Worm (Caenorhabditis elegans) whole organism, L3 larva: ENCODE measurements around the gene C39E9.7.
A peak's percentile ranks its signal among the peaks of the same experiment; 100 is the strongest.

Experiments used
- R02D3.7 ChIP-seq: fragments of 150-350 bp; optimal IDR thresholded peaks from 2 replicates; lab custom pipeline; 2014; ENCODE audit warnings: missing biosample characterization, missing genetic modification characterization
- ZK546.5 ChIP-seq: sonication (generic microtip); optimal IDR thresholded peaks from 2 replicates; lab custom pipeline; 2017; ENCODE audit warnings: missing biosample characterization, missing genetic modification characterization
- aly-2 ChIP-seq: fragments of 150-350 bp; optimal IDR thresholded peaks from 2 replicates; lab custom pipeline; 2014; ENCODE audit warnings: missing biosample characterization, missing genetic modification characterization
- ama-1 ChIP-seq: fragments of 150-350 bp; optimal IDR thresholded peaks from 2 replicates; lab custom pipeline; 2018
- ceh-16 ChIP-seq: sonication (generic microtip); optimal IDR thresholded peaks from 2 replicates; lab custom pipeline; 2017; ENCODE audit warnings: missing biosample characterization, missing genetic modification characterization
- ceh-28 ChIP-seq: fragments of 150-350 bp; optimal IDR thresholded peaks from 2 replicates; lab custom pipeline; 2014; ENCODE audit warnings: missing biosample characterization, missing genetic modification reagents, missing genetic modification characterization
- ceh-82 ChIP-seq: fragments of 150-350 bp; optimal IDR thresholded peaks from 2 replicates; lab custom pipeline; 2014; ENCODE audit warnings: missing biosample characterization, missing genetic modification characterization
- ceh-9 ChIP-seq: sonication (generic microtip); optimal IDR thresholded peaks from 2 replicates; lab custom pipeline; 2018; ENCODE audit warnings: missing biosample characterization, missing genetic modification characterization
- daf-12 ChIP-seq: fragments of 150-350 bp; optimal IDR thresholded peaks from 2 replicates; lab custom pipeline; 2014; ENCODE audit warnings: missing biosample characterization, missing genetic modification reagents, missing genetic modification characterization
- egl-27 ChIP-seq: sonication (generic microtip); optimal IDR thresholded peaks from 4 replicates; lab custom pipeline; 2017; ENCODE audit warnings: missing biosample characterization, missing genetic modification reagents, missing genetic modification characterization
- egl-5 ChIP-seq: fragments of 150-350 bp; optimal IDR thresholded peaks from 2 replicates; lab custom pipeline; 2017; ENCODE audit warnings: missing biosample characterization, missing genetic modification reagents, missing genetic modification characterization, inconsistent platforms
- elt-1 ChIP-seq: fragments of 150-350 bp; optimal IDR thresholded peaks from 2 replicates; lab custom pipeline; 2014; ENCODE audit warnings: missing biosample characterization, missing genetic modification characterization
- elt-2 ChIP-seq: sonication (generic microtip); optimal IDR thresholded peaks from 2 replicates; lab custom pipeline; 2016; ENCODE audit warnings: missing genetic modification reagents, mild to moderate bottlenecking, missing genetic modification characterization, missing compliant biosample characterization
- elt-3 ChIP-seq, 3 experiments: fragments of 150-350 bp in 1 of 3; sonication (generic microtip) in 2 of 3; optimal IDR thresholded peaks; 2 replicates in 2 of 3; 4 replicates in 1 of 3; lab custom pipeline; 2014 to 2017; ENCODE audit warnings: missing biosample characterization in 3 of 3, missing genetic modification characterization in 3 of 3
- eor-1 ChIP-seq, 2 experiments: fragments of 150-350 bp; optimal IDR thresholded peaks; 2 replicates each; lab custom pipeline; 2014 to 2018; ENCODE audit warnings: missing biosample characterization in 2 of 2, missing genetic modification characterization in 2 of 2
- fkh-10 ChIP-seq: sonication (generic microtip); optimal IDR thresholded peaks from 2 replicates; lab custom pipeline; 2017; ENCODE audit warnings: missing biosample characterization, missing genetic modification reagents, missing genetic modification characterization
- fkh-2 ChIP-seq: fragments of 150-350 bp; optimal IDR thresholded peaks from 2 replicates; lab custom pipeline; 2014; ENCODE audit warnings: missing biosample characterization, missing genetic modification reagents, missing genetic modification characterization
- fos-1 ChIP-seq: fragments of 150-350 bp; optimal IDR thresholded peaks from 2 replicates; lab custom pipeline; 2014; ENCODE audit warnings: missing biosample characterization, missing genetic modification characterization
- hmg-11 ChIP-seq: sonication (generic microtip); optimal IDR thresholded peaks from 2 replicates; lab custom pipeline; 2016; ENCODE audit warnings: missing genetic modification characterization, missing compliant biosample characterization
- jun-1 ChIP-seq: fragments of 150-350 bp; optimal IDR thresholded peaks from 2 replicates; lab custom pipeline; 2014; ENCODE audit warnings: missing biosample characterization, missing genetic modification reagents, missing genetic modification characterization
- lin-15B ChIP-seq: fragments of 150-350 bp; optimal IDR thresholded peaks from 2 replicates; lab custom pipeline; 2014; ENCODE audit warnings: missing biosample characterization, missing genetic modification characterization
- lin-39 ChIP-seq: fragments of 150-350 bp; optimal IDR thresholded peaks from 2 replicates; lab custom pipeline; 2018; ENCODE audit warnings: missing biosample characterization, missing genetic modification reagents, missing genetic modification characterization
- lsy-12 ChIP-seq: sonication (generic microtip); optimal IDR thresholded peaks from 2 replicates; lab custom pipeline; 2016; ENCODE audit warnings: mild to moderate bottlenecking, missing genetic modification characterization, missing compliant biosample characterization
- mdl-1 ChIP-seq: fragments of 150-350 bp; optimal IDR thresholded peaks from 2 replicates; lab custom pipeline; 2014; ENCODE audit warnings: missing biosample characterization, missing genetic modification characterization
- mml-1 ChIP-seq: fragments of 150-350 bp; sonication (generic microtip); optimal IDR thresholded peaks from 3 replicates; lab custom pipeline; 2014; ENCODE audit warnings: missing biosample characterization, missing genetic modification characterization
- nfya-1 ChIP-seq: sonication (generic microtip); optimal IDR thresholded peaks from 2 replicates; lab custom pipeline; 2017; ENCODE audit warnings: missing genetic modification characterization, mild to moderate bottlenecking, missing compliant biosample characterization, antibody characterized with exemption, moderate library complexity; ENCODE audit not compliant: insufficient read depth
- nhr-11 ChIP-seq: fragments of 150-350 bp; optimal IDR thresholded peaks from 2 replicates; lab custom pipeline; 2014; ENCODE audit warnings: missing biosample characterization, missing genetic modification characterization
- nhr-12 ChIP-seq: fragments of 150-350 bp; optimal IDR thresholded peaks from 2 replicates; lab custom pipeline; 2014; ENCODE audit warnings: missing biosample characterization, missing genetic modification characterization
- nhr-23 ChIP-seq: fragments of 150-350 bp; optimal IDR thresholded peaks from 2 replicates; lab custom pipeline; 2014; ENCODE audit warnings: missing biosample characterization, missing genetic modification reagents, missing genetic modification characterization
- nhr-237 ChIP-seq: fragments of 150-350 bp; optimal IDR thresholded peaks from 2 replicates; lab custom pipeline; 2014; ENCODE audit warnings: missing biosample characterization, missing genetic modification characterization
- nhr-25 ChIP-seq: sonication (generic microtip); optimal IDR thresholded peaks from 2 replicates; lab custom pipeline; 2017; ENCODE audit warnings: missing biosample characterization, missing genetic modification characterization
- nhr-28 ChIP-seq: fragments of 150-350 bp; optimal IDR thresholded peaks from 2 replicates; lab custom pipeline; 2014; ENCODE audit warnings: missing biosample characterization, missing genetic modification characterization
- nhr-43 ChIP-seq: sonication (generic microtip); optimal IDR thresholded peaks from 2 replicates; lab custom pipeline; 2016; ENCODE audit warnings: mild to moderate bottlenecking, missing genetic modification characterization, missing compliant biosample characterization; ENCODE audit not compliant: poor library complexity, severe bottlenecking
- nhr-67 ChIP-seq: fragments of 150-350 bp; optimal IDR thresholded peaks from 2 replicates; lab custom pipeline; 2014; ENCODE audit warnings: missing biosample characterization, missing genetic modification characterization
- nhr-76 ChIP-seq: fragments of 150-350 bp; sonication (generic microtip); optimal IDR thresholded peaks from 5 replicates; lab custom pipeline; 2014; ENCODE audit warnings: missing biosample characterization, missing genetic modification characterization
- nhr-77 ChIP-seq: fragments of 150-350 bp; optimal IDR thresholded peaks from 2 replicates; lab custom pipeline; 2014; ENCODE audit warnings: missing biosample characterization, missing genetic modification characterization
- pha-4 ChIP-seq: fragments of 150-350 bp; optimal IDR thresholded peaks from 2 replicates; lab custom pipeline; 2014; ENCODE audit warnings: missing biosample characterization, missing genetic modification reagents, missing genetic modification characterization
- pqm-1 ChIP-seq: fragments of 150-350 bp; optimal IDR thresholded peaks from 2 replicates; lab custom pipeline; 2017; ENCODE audit warnings: missing biosample characterization, missing genetic modification characterization, inconsistent platforms
- sea-2 ChIP-seq: fragments of 150-350 bp; sonication (generic microtip); optimal IDR thresholded peaks from 4 replicates; lab custom pipeline; 2014; ENCODE audit warnings: missing biosample characterization, missing genetic modification reagents, missing genetic modification characterization
- skn-1 ChIP-seq: fragments of 150-350 bp; optimal IDR thresholded peaks from 2 replicates; lab custom pipeline; 2014; ENCODE audit warnings: missing biosample characterization, missing genetic modification characterization
- snpc-4 ChIP-seq: fragments of 150-350 bp; optimal IDR thresholded peaks from 2 replicates; lab custom pipeline; 2014; ENCODE audit warnings: missing biosample characterization, missing genetic modification characterization
- tbx-2 ChIP-seq: sonication (generic microtip); optimal IDR thresholded peaks from 2 replicates; lab custom pipeline; 2016; ENCODE audit warnings: mild to moderate bottlenecking, missing genetic modification characterization, missing compliant biosample characterization
- unc-39 ChIP-seq: sonication (generic microtip); optimal IDR thresholded peaks from 4 replicates; lab custom pipeline; 2017; ENCODE audit warnings: missing biosample characterization, missing genetic modification characterization
- unc-62 ChIP-seq: fragments of 150-350 bp; sonication (generic microtip); optimal IDR thresholded peaks from 4 replicates; lab custom pipeline; 2014; ENCODE audit warnings: missing biosample characterization, missing genetic modification reagents, missing genetic modification characterization
- zag-1 ChIP-seq: fragments of 150-350 bp; optimal IDR thresholded peaks from 2 replicates; lab custom pipeline; 2014; ENCODE audit warnings: missing biosample characterization, missing genetic modification characterization
- ztf-11 ChIP-seq: fragments of 150-350 bp; optimal IDR thresholded peaks from 2 replicates; lab custom pipeline; 2014; ENCODE audit warnings: missing biosample characterization, missing genetic modification characterization
- ztf-4 ChIP-seq: fragments of 150-350 bp; optimal IDR thresholded peaks from 2 replicates; lab custom pipeline; 2014; ENCODE audit warnings: missing biosample characterization, missing genetic modification characterization

C39E9.7 gene

ce11 chrIV:13098652-13099051 lies 22.1 kb upstream of the C39E9.7 start, which contains the start of the genes dli-1, tin-9.2 and exos-4.1:
dli-1 (minus strand) TSS chrIV:13098792.
tin-9.2 (plus strand) TSS chrIV:13098995.
exos-4.1 (plus strand) TSS chrIV:13098999.
- TF ChIP-seq ceh-82 (no peak), ceh-28 (tag; lab: Kevin White, UChicago) (peak; percentile 54), unc-62 (GFP tag; lab: Kevin White, UChicago) (no peak), aly-2 (tag; lab: Kevin White, UChicago) (no peak), jun-1 (tag; lab: Kevin White, UChicago) (peak; percentile 3), sea-2 (GFP tag; lab: Kevin White, UChicago) (no peak), ztf-4 (tag; lab: Kevin White, UChicago) (no peak), pqm-1 (tag; lab: Kevin White, UChicago) (peak; percentile 14), egl-5 (tag; lab: Kevin White, UChicago) (peak; percentile 77), ceh-16 (tag; lab: Kevin White, UChicago) (no peak), R02D3.7 (tag; lab: Kevin White, UChicago) (peak; percentile 58), lsy-12 (tag; lab: Kevin White, UChicago) (no peak), nhr-67 (tag; lab: Kevin White, UChicago) (no peak), mdl-1 (no peak), ZK546.5 (no peak), nhr-43 (tag; lab: Kevin White, UChicago) (no peak), nhr-23 (tag; lab: Kevin White, UChicago) (peak; percentile 65), snpc-4 (peak; percentile 31), ama-1 (lab: Kevin White, UChicago) (no peak), nhr-76 (tag; lab: Kevin White, UChicago) (no peak), fkh-10 (no peak), nhr-11 (no peak), nfya-1 (tag; lab: Kevin White, UChicago) (peak; percentile 77), mml-1 (no peak), elt-1 (no peak), pha-4 (peak; percentile 69), eor-1 (tag; optimal IDR thresholded peaks at IDR 0.05; lab: Kevin White, UChicago) (no peak), ztf-11 (tag; lab: Kevin White, UChicago) (no peak), nhr-237 (no peak), lin-15B (tag; lab: Kevin White, UChicago) (peak; percentile 83), lin-39 (tag; lab: Kevin White, UChicago) (no peak), fkh-2 (tag; lab: Kevin White, UChicago) (no peak), zag-1 (no peak), fos-1 (tag; lab: Kevin White, UChicago) (no peak), ceh-9 (tag; lab: Kevin White, UChicago) (no peak), skn-1 (tag; lab: Kevin White, UChicago) (peak; percentile 54), nhr-12 (tag; lab: Kevin White, UChicago) (no peak), egl-27 (tag; lab: Kevin White, UChicago) (no peak), elt-2 (tag; lab: Kevin White, UChicago) (peak; percentile 29), elt-3 (tag; optimal IDR thresholded peaks at IDR 0.05; lab: Kevin White, UChicago) (no peak), nhr-28 (tag; lab: Kevin White, UChicago) (no peak), nhr-25 (tag; lab: Kevin White, UChicago) (peak; percentile 35), daf-12 (tag; lab: Kevin White, UChicago) (no peak), unc-39 (tag; lab: Kevin White, UChicago) (no peak), hmg-11 (tag; lab: Kevin White, UChicago) (peak; percentile 58), tbx-2 (tag; lab: Kevin White, UChicago) (no peak), nhr-77 (no peak)
- TF ChIP-seq, all 47 proteins: peak for 14
